Worm (Caenorhabditis elegans) whole organism, L4/young adult: ENCODE measurements around the gene ZC250.2.
"Not testable (repeated sequence)": the region's sequence is repeated elsewhere in the genome, so short reads cannot be mapped to it uniquely, and the experiment has no call there.

Experiments used
- W03F9.2 ChIP-seq: fragments of 150-350 bp; optimal IDR thresholded peaks from 2 replicates; lab custom pipeline; 2014; ENCODE audit warnings: missing biosample characterization, missing genetic modification characterization
- dao-5 ChIP-seq: sonication (generic microtip); optimal IDR thresholded peaks from 2 replicates; lab custom pipeline; 2016; ENCODE audit warnings: missing genotype, missing genetic modification characterization, moderate library complexity, missing compliant biosample characterization
- him-1 ChIP-seq: sonication (generic microtip); optimal IDR thresholded peaks from 2 replicates; lab custom pipeline; 2016; ENCODE audit warnings: missing genotype, missing genetic modification reagents, missing genetic modification characterization, missing compliant biosample characterization

DNA sequence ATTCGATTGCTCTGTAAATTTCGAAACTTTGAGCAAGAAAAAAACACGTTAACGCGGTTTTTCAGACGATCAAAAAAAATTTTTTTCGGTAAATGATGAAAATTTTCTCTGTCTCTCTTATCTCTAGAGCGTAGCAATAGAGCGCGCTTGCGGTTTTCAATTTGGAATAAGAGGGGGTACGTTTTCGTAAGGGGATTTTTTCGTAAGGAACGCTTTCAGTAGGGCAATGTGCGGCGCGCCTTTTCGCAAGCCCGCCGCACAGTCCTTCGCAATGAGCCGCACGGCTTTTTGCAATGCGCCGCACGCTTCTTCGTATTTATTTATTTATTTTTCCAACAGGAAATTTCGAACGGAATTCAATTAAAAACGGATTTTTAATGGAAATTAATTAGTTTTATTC lies 15.2 kb upstream of the ZC250.2 start, which contains the start of gene F44E7.4:
- not testable (repeated sequence) for TF ChIP-seq him-1, W03F9.2, dao-5 (tag; lab: Kevin White, UChicago)
